Worm (Caenorhabditis elegans) whole organism, mixed stage, embryonic: ENCODE results near the gene lin-7.

Experiments used
- blmp-1 ChIP-seq: fragments of 150-350 bp; optimal IDR thresholded peaks from 2 replicates; lab custom pipeline; 2014; ENCODE audit warnings: missing biosample characterization, missing genetic modification characterization
- elt-1 ChIP-seq: sonication (generic microtip); optimal IDR thresholded peaks from 2 replicates; lab custom pipeline; 2017; ENCODE audit warnings: missing genetic modification characterization, mild to moderate bottlenecking, missing compliant biosample characterization, antibody characterized with exemption, moderate library complexity, borderline replicate concordance; ENCODE audit not compliant: insufficient read depth
- elt-3 ChIP-seq: fragments of 150-350 bp; optimal IDR thresholded peaks from 2 replicates; lab custom pipeline; 2014; ENCODE audit warnings: missing biosample characterization, missing genetic modification characterization
- lsy-2 ChIP-seq: fragments of 150-350 bp; optimal IDR thresholded peaks from 2 replicates; lab custom pipeline; 2014; ENCODE audit warnings: missing biosample characterization, missing genetic modification characterization
- mls-2 ChIP-seq: sonication (generic microtip); optimal IDR thresholded peaks from 2 replicates; lab custom pipeline; 2016; ENCODE audit warnings: mild to moderate bottlenecking, missing genetic modification characterization, moderate library complexity, missing compliant biosample characterization
- nhr-237 ChIP-seq: fragments of 150-350 bp; optimal IDR thresholded peaks from 2 replicates; lab custom pipeline; 2014; ENCODE audit warnings: missing biosample characterization, missing genetic modification characterization
- nhr-28 ChIP-seq: fragments of 150-350 bp; optimal IDR thresholded peaks from 2 replicates; lab custom pipeline; 2014; ENCODE audit warnings: missing biosample characterization, missing genetic modification characterization
- pha-4 ChIP-seq: fragments of 150-350 bp; optimal IDR thresholded peaks from 2 replicates; lab custom pipeline; 2018; ENCODE audit warnings: missing biosample characterization, missing genetic modification reagents, missing genetic modification characterization
- snpc-4 ChIP-seq: fragments of 150-350 bp; optimal IDR thresholded peaks from 2 replicates; lab custom pipeline; 2014; ENCODE audit warnings: missing biosample characterization, missing genetic modification characterization
- unc-39 ChIP-seq: fragments of 150-350 bp; optimal IDR thresholded peaks from 2 replicates; lab custom pipeline; 2014; ENCODE audit warnings: missing biosample characterization, missing genetic modification characterization
- unc-62 ChIP-seq: fragments of 150-350 bp; optimal IDR thresholded peaks from 2 replicates; lab custom pipeline; 2014; ENCODE audit warnings: missing biosample characterization, missing genetic modification reagents, missing genetic modification characterization
- ztf-11 ChIP-seq: fragments of 150-350 bp; optimal IDR thresholded peaks from 2 replicates; lab custom pipeline; 2014; ENCODE audit warnings: missing biosample characterization, missing genetic modification characterization

ce11 chrII:14357936-14358416 lies 8.8 kb upstream of the lin-7 start, which contains the start of the genes agl-1 and pfs-2:
- TF ChIP-seq nhr-28 (tag; lab: Kevin White, UChicago): no peak
- no peak for TF ChIP-seq ztf-11 (tag; lab: Kevin White, UChicago)
- peak; percentile 57 for TF ChIP-seq pha-4 (tag; lab: Kevin White, UChicago)
- no peak for TF ChIP-seq blmp-1 (tag; lab: Kevin White, UChicago)
- TF ChIP-seq elt-1: no peak
- no peak for TF ChIP-seq unc-39 (tag; lab: Kevin White, UChicago)
- TF ChIP-seq lsy-2 (tag; lab: Kevin White, UChicago): peak; percentile 85
- TF ChIP-seq snpc-4 (tag; lab: Kevin White, UChicago): no peak
- TF ChIP-seq unc-62: no peak
- TF ChIP-seq nhr-237 (tag; lab: Kevin White, UChicago): peak; percentile 76
- TF ChIP-seq elt-3 (tag; lab: Kevin White, UChicago): no peak
- TF ChIP-seq mls-2: peak; percentile 35
